Worm (Caenorhabditis elegans) whole organism, midembryonic: Measurements from ENCODE around the gene F41G3.21.

Experiments used
- T22C8.4 ChIP-seq: fragments of 200-800 bp; sonication (Bioruptor generic); IDR thresholded peaks from 2 replicates; pipeline ENCODE4 v1.3.6; 2022; ENCODE audit warnings: missing genetic modification characterization, missing compliant biosample characterization
- cog-1 ChIP-seq: sonication (generic microtip); optimal IDR thresholded peaks from 2 replicates; lab custom pipeline; 2016; ENCODE audit warnings: missing genetic modification characterization, missing compliant biosample characterization
- flt-1 ChIP-seq: fragments of 200-800 bp; sonication (Bioruptor generic); IDR thresholded peaks from 2 replicates; pipeline ENCODE4 v1.3.6; 2022; ENCODE audit warnings: missing genetic modification characterization, missing compliant biosample characterization

ce11 chrII:6746404-6746803 is 6.3 kb downstream of the F41G3.21 start, which contains the start of gene F41G3.5:
- TF ChIP-seq T22C8.4 (no peak), flt-1 (GFP tag; lab: Robert Waterston, UW) (no peak), cog-1 (tag; lab: Kevin White, UChicago) (no peak)
